Fruit fly (Drosophila melanogaster) whole organism, embryonic: ENCODE measurements around the gene sphinx1.

Experiments used
- CG10147 ChIP-seq: fragments of 200-800 bp; sonication (Bioruptor generic); optimal IDR thresholded peaks from 2 replicates; lab custom pipeline; 2019; ENCODE audit warnings: missing biosample characterization, mild to moderate bottlenecking, missing genetic modification characterization, moderate library complexity
- CG9817 ChIP-seq: fragments of 200-800 bp; sonication (Bioruptor generic); optimal IDR thresholded peaks from 2 replicates; lab custom pipeline; 2018; ENCODE audit warnings: missing biosample characterization, mild to moderate bottlenecking, missing genetic modification characterization, moderate library complexity
- CG9876 ChIP-seq: fragments of 200-800 bp; sonication (Bioruptor generic); optimal IDR thresholded peaks from 2 replicates; lab custom pipeline; 2016; ENCODE audit warnings: missing biosample characterization, missing genetic modification characterization
- CTCF ChIP-seq: fragments of 200-800 bp; sonication (Bioruptor generic); optimal IDR thresholded peaks from 2 replicates; lab custom pipeline; 2017; ENCODE audit warnings: missing biosample characterization, mild to moderate bottlenecking, missing genetic modification characterization, moderate library complexity
- Ets65A ChIP-seq: fragments of 200-800 bp; sonication (Bioruptor generic); peaks from one replicate; lab custom pipeline; 2016; ENCODE audit warnings: missing biosample characterization, missing genetic modification characterization
- Fer3 ChIP-seq: fragments of 200-800 bp; sonication (Bioruptor generic); optimal IDR thresholded peaks from 2 replicates; lab custom pipeline; 2018; ENCODE audit warnings: missing biosample characterization, mild to moderate bottlenecking, missing genetic modification characterization, moderate library complexity
- Hand ChIP-seq: fragments of 200-800 bp; sonication (Bioruptor generic); optimal IDR thresholded peaks from 2 replicates; lab custom pipeline; 2017; ENCODE audit warnings: mild to moderate bottlenecking, missing biosample characterization, missing genetic modification reagents, missing genetic modification characterization
- HmgZ ChIP-seq: fragments of 200-800 bp; sonication (Bioruptor generic); optimal IDR thresholded peaks from 2 replicates; lab custom pipeline; 2018; ENCODE audit warnings: missing biosample characterization, mild to moderate bottlenecking, missing genetic modification characterization
- NK7.1 ChIP-seq: fragments of 200-800 bp; sonication (Bioruptor generic); optimal IDR thresholded peaks from 3 replicates; lab custom pipeline; 2016; ENCODE audit warnings: missing biosample characterization, missing genetic modification characterization
- caup ChIP-seq: fragments of 200-800 bp; sonication (Bioruptor generic); optimal IDR thresholded peaks from 3 replicates; lab custom pipeline; 2017; ENCODE audit warnings: missing biosample characterization, mild to moderate bottlenecking, missing genetic modification characterization, moderate library complexity; ENCODE audit not compliant: severe bottlenecking
- da ChIP-seq: fragments of 200-800 bp; sonication (Bioruptor generic); optimal IDR thresholded peaks from 2 replicates; lab custom pipeline; 2016; ENCODE audit warnings: missing biosample characterization, missing genetic modification characterization
- lmd ChIP-seq: fragments of 200-800 bp; sonication (Bioruptor generic); IDR thresholded peaks from 2 replicates; pipeline ENCODE4 v1.3.6; 2022; ENCODE audit warnings: missing biosample characterization, missing genetic modification characterization
- sug ChIP-seq: fragments of 200-800 bp; optimal IDR thresholded peaks from 2 replicates; lab custom pipeline; 2019; ENCODE audit warnings: missing biosample characterization, mild to moderate bottlenecking, missing genetic modification characterization, moderate library complexity
- usp ChIP-seq: fragments of >200 bp; optimal IDR thresholded peaks from 2 replicates; lab custom pipeline; 2017; ENCODE audit warnings: missing biosample characterization, missing genetic modification characterization

dm6 chr3L:7449097-7449496, 9.9 kb upstream of the sphinx1 start:
- no peak for TF ChIP-seq Hand (GFP tag; lab: Kevin White, UChicago)
- no peak for TF ChIP-seq caup (GFP tag; lab: Kevin White, UChicago)
- no peak for TF ChIP-seq Ets65A (GFP tag; lab: Kevin White, UChicago)
- no peak for TF ChIP-seq HmgZ (tag; lab: Kevin White, UChicago)
- TF ChIP-seq Fer3 (tag; lab: Kevin White, UChicago): no peak
- no peak for TF ChIP-seq lmd (GFP tag; lab: Robert Waterston, UW)
- no peak for TF ChIP-seq sug (tag; lab: Kevin White, UChicago)
- no peak for TF ChIP-seq NK7.1
- no peak for TF ChIP-seq CG10147 (GFP tag; lab: Kevin White, UChicago)
- TF ChIP-seq CG9876: no peak
- no peak for TF ChIP-seq da
- TF ChIP-seq CTCF (GFP tag; lab: Kevin White, UChicago): no peak
- no peak for TF ChIP-seq CG9817
- TF ChIP-seq usp (GFP tag; lab: Kevin White, UChicago): no peak
